Worm (Caenorhabditis elegans): Measurements from ENCODE around the gene elo-1.

The elo-1 gene

ce11 chrIV:9516831-9517230, 9.3 kb upstream of the elo-1 start, which contains the start of gene C33A12.19 (continued):
- peak; percentile 53 for TF ChIP-seq hlh-30 (tag; optimal IDR thresholded peaks at IDR 0.05; ENCODE audit: insufficient read depth)
- TF ChIP-seq Y48G9A.11 (GFP tag; IDR thresholded peaks at IDR 0.05), result no peak
- no peak for TF ChIP-seq ceh-28 (tag; optimal IDR thresholded peaks at IDR 0.05)
- peak in 1 of 2 experiments; percentile 37 for TF ChIP-seq lsy-2 (tag; optimal IDR thresholded peaks at IDR 0.05)
- no peak for TF ChIP-seq nhr-6 (tag; optimal IDR thresholded peaks at IDR 0.05)
- TF ChIP-seq unc-62 (GFP tag; optimal IDR thresholded peaks at IDR 0.05 in 1 of 2), result peak in 1 of 2 experiments; percentile 88
- TF ChIP-seq unc-62 (tag; optimal IDR thresholded peaks at IDR 0.05), result no peak
- peak; percentile 19 for TF ChIP-seq nhr-77 (tag; optimal IDR thresholded peaks at IDR 0.05)
- TF ChIP-seq Y5F2A.4 (GFP tag; optimal IDR thresholded peaks at IDR 0.05), result no peak
- TF ChIP-seq daf-8 (GFP tag; IDR thresholded peaks at IDR 0.05), result no peak
- no peak for TF ChIP-seq ZK337.2 (GFP tag; IDR thresholded peaks at IDR 0.05)
- TF ChIP-seq skn-1 (tag; optimal IDR thresholded peaks at IDR 0.05), result no peak
- no peak for TF ChIP-seq fos-1 (tag; optimal IDR thresholded peaks at IDR 0.05)

- 0 out of 2 replicates have a peak, but pooled peaks have one; percentile 52 for TF ChIP-seq mdt-29 (GFP tag; IDR thresholded peaks at IDR 0.05)
- no peak for TF ChIP-seq D1046.2 (GFP tag; IDR thresholded peaks at IDR 0.05)
- TF ChIP-seq cey-2 (tag; optimal IDR thresholded peaks at IDR 0.05; ENCODE audit: borderline replicate concordance, insufficient read depth), result no peak
- TF ChIP-seq zfp-3 (GFP tag; conservative IDR thresholded peaks at IDR 0.05), result 0 out of 2 replicates have a peak, but pooled peaks have one; percentile 63
Observed at ce11 chrIV:9518608-9519007, 7.6 kb upstream of the elo-1 start, which contains the start of gene nlp-35. Gene nlp-35, minus strand, starts transcription at chrIV:9518926.

ce11 chrIV:9520629-9521028, 5.5 kb upstream of the elo-1 start:
- TF ChIP-seq ceh-20 (GFP tag; IDR thresholded peaks at IDR 0.05), result no peak
- no peak for TF ChIP-seq nhr-6 (tag; optimal IDR thresholded peaks at IDR 0.05)
- no peak for TF ChIP-seq unc-130 (GFP tag; optimal IDR thresholded peaks at IDR 0.05)
- no peak for TF ChIP-seq T20F7.1 (GFP tag; optimal IDR thresholded peaks at IDR 0.05)
- TF ChIP-seq nhr-76 (tag; optimal IDR thresholded peaks at IDR 0.05), result no peak
- no peak for TF ChIP-seq lin-39 (tag; optimal IDR thresholded peaks at IDR 0.05)
- no peak for TF ChIP-seq hif-1 (tag; optimal IDR thresholded peaks at IDR 0.05)
- TF ChIP-seq ceh-32 (tag; optimal IDR thresholded peaks at IDR 0.05; ENCODE audit: poor library complexity), result no peak
- TF ChIP-seq lin-15B (tag; optimal IDR thresholded peaks at IDR 0.05), result no peak
- no peak for TF ChIP-seq lir-3 (tag; optimal IDR thresholded peaks at IDR 0.05)
- TF ChIP-seq ctbp-1 (GFP tag; IDR thresholded peaks at IDR 0.05), result no peak
- TF ChIP-seq T26A8.4 (GFP tag; IDR thresholded peaks at IDR 0.05), result no peak
- TF ChIP-seq daf-19 (GFP tag; conservative IDR thresholded peaks at IDR 0.05), result no peak
- TF ChIP-seq aly-2 (tag; optimal IDR thresholded peaks at IDR 0.05), result no peak
- no peak for TF ChIP-seq zfp-2 (tag; optimal IDR thresholded peaks at IDR 0.05)
- no peak for TF ChIP-seq R02D3.7 (tag; optimal IDR thresholded peaks at IDR 0.05)
- TF ChIP-seq zag-1 (tag; optimal IDR thresholded peaks at IDR 0.05), result no peak
- TF ChIP-seq zfp-3 (GFP tag; conservative IDR thresholded peaks at IDR 0.05), result no peak
- TF ChIP-seq madf-9 (GFP tag; conservative IDR thresholded peaks at IDR 0.05), result no peak

ce11 chrIV:9523139-9523538, 3.0 kb upstream of the elo-1 start:
- TF ChIP-seq D1046.2 (GFP tag; IDR thresholded peaks at IDR 0.05), result no peak
- TF ChIP-seq F26F4.8 (GFP tag; conservative IDR thresholded peaks at IDR 0.05), result no peak
- TF ChIP-seq mdt-29 (GFP tag; IDR thresholded peaks at IDR 0.05), result no peak
- no peak for TF ChIP-seq lin-15B (tag; optimal IDR thresholded peaks at IDR 0.05)

All from whole organism, L4 larva.